Worm (Caenorhabditis elegans) whole organism, young adult: ENCODE measurements around the gene R04E5.9.

Experiments
- Y53G8AR.9 ChIP-seq: fragments of 200-800 bp; sonication (Bioruptor generic); conservative IDR thresholded peaks from 2 replicates; pipeline ENCODE4 v1.3.6; 2022; ENCODE audit warnings: missing genetic modification reagents, missing genetic modification characterization, missing compliant biosample characterization
- athp-1 ChIP-seq: sonication (generic microtip); optimal IDR thresholded peaks from 2 replicates; lab custom pipeline; 2017; ENCODE audit warnings: mild to moderate bottlenecking, missing genetic modification characterization, missing compliant biosample characterization
- cebp-1 ChIP-seq, 2 experiments: fragments of 200-800 bp in 1 of 2; sonication (Bioruptor generic) in 1 of 2; sonication (generic microtip) in 1 of 2; IDR thresholded peaks in 1 of 2; optimal IDR thresholded peaks in 1 of 2; 2 replicates each; pipeline versions ENCODE4 v1.3.6 to Lab custom; 2017 to 2022; ENCODE audit warnings: missing compliant biosample characterization in 2 of 2, missing genetic modification characterization in 2 of 2, mild to moderate bottlenecking in 1 of 2, missing genetic modification reagents in 1 of 2, moderate library complexity in 1 of 2
- dpl-1 ChIP-seq: fragments of 150-350 bp; optimal IDR thresholded peaks from 2 replicates; lab custom pipeline; 2014; ENCODE audit warnings: missing biosample characterization, missing genetic modification reagents, missing genetic modification characterization
- hmg-20 ChIP-seq: fragments of 200-800 bp; sonication (Bioruptor generic); IDR thresholded peaks from 2 replicates; pipeline ENCODE4 v1.3.6; 2022; ENCODE audit warnings: missing genetic modification reagents, missing genetic modification characterization, missing compliant biosample characterization
- tbx-9 ChIP-seq: sonication (generic microtip); optimal IDR thresholded peaks from 2 replicates; lab custom pipeline; 2016; ENCODE audit warnings: borderline replicate concordance, missing genetic modification characterization, inconsistent platforms, missing compliant biosample characterization
- unc-62 ChIP-seq: fragments of 150-350 bp; optimal IDR thresholded peaks from 2 replicates; lab custom pipeline; 2014; ENCODE audit warnings: missing biosample characterization, missing genetic modification reagents, missing genetic modification characterization
- ztf-6 ChIP-seq: fragments of 200-800 bp; sonication (Bioruptor generic); IDR thresholded peaks from 2 replicates; pipeline ENCODE4 v1.3.6; 2022; ENCODE audit warnings: missing genetic modification reagents, missing genetic modification characterization, missing compliant biosample characterization

DNA sequence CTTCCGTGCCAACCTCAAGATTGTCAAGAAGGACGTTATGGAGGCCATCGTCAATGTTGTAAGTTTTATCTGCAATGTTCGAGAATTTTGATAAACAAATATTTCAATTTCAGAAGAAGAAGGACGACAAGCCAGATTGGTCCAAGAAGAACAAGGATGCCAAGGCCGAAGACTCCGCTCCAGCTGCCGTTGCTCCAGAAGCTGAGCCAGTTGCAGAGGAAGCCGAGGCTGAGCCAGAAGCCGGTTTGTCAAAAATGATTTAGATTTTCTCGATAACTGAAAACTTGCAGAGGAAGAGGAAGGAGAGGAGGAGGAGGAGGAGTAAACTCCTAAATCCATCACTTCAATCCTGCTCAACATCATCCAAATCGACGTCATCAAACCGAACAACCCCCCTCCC is 20.8 kb downstream of the R04E5.9 start:
- TF ChIP-seq tbx-9 (tag; lab: Kevin White, UChicago) = no peak
- TF ChIP-seq Y53G8AR.9 (GFP tag; lab: Robert Waterston, UW) = no peak
- TF ChIP-seq dpl-1 (GFP tag; lab: Kevin White, UChicago) = no peak
- TF ChIP-seq cebp-1 (GFP tag; IDR thresholded peaks at IDR 0.05; lab: Robert Waterston, UW) = no peak
- no peak for TF ChIP-seq cebp-1 (tag; optimal IDR thresholded peaks at IDR 0.05; lab: Kevin White, UChicago)
- TF ChIP-seq ztf-6 (GFP tag; lab: Robert Waterston, UW) = no peak
- no peak for TF ChIP-seq athp-1
- no peak for TF ChIP-seq unc-62 (GFP tag; lab: Kevin White, UChicago)
- no peak for TF ChIP-seq hmg-20 (GFP tag; lab: Robert Waterston, UW)
